Fruit fly (Drosophila melanogaster): Measurements from ENCODE around the gene CG31156.
A peak's percentile ranks its signal among the peaks of the same experiment; 100 is the strongest.

The CG31156 gene

DNA sequence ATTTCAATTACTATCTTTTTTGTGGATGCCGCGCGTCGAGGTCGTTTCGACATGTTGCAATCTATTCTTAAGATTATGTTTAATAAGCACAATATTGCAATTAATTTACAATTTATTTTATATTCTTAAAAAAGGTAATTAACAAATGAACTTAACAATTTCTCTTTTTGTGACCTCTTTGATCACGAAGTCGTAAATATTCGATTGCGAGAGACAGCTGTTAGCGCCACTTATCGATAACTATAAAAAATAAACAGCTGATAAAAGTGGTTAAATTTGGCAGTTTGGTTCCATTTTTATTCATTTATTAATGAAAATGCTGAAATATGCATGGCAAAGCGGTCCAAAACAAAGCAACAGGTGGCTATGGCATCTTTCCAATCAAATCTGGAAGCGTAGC lies at the start of gene CG31156, which contains the start of gene mRRF2:
Gene CG31156 (minus strand): TSS at position 209 of the 400 bp plus-strand sequence.
Gene mRRF2 (plus strand): TSS at position 239 of the 400 bp plus-strand sequence.
- TF ChIP-seq CG3995 (GFP tag; optimal IDR thresholded peaks at IDR 0.05) (peak; percentile 83), CG2129 (GFP tag; IDR thresholded peaks at IDR 0.05; ENCODE audit: partially characterized antibody) (no peak), nerfin-2 (GFP tag; IDR thresholded peaks at IDR 0.05; ENCODE audit: partially characterized antibody) (no peak), kay (GFP tag; optimal IDR thresholded peaks at IDR 0.05) (no peak), scrt (GFP tag; optimal IDR thresholded peaks at IDR 0.05) (no peak), ftz-f1 (GFP tag; optimal IDR thresholded peaks at IDR 0.05) (no peak), Myb (GFP tag; optimal IDR thresholded peaks at IDR 0.05) (peak; percentile 28), CG2889 (GFP tag; IDR thresholded peaks at IDR 0.05) (no peak), CG4617 (GFP tag; optimal IDR thresholded peaks at IDR 0.05; ENCODE audit: borderline replicate concordance) (no peak), crp (GFP tag; optimal IDR thresholded peaks at IDR 0.05) (peak; percentile 42 to 90), YL-1 (GFP tag; optimal IDR thresholded peaks at IDR 0.05) (peak; percentile 22), CG2202 (tag; optimal IDR thresholded peaks at IDR 0.05) (no peak), MESR4 (GFP tag; optimal IDR thresholded peaks at IDR 0.05) (peak; percentile 13), MTF-1 (GFP tag; optimal IDR thresholded peaks at IDR 0.05; ENCODE audit: borderline replicate concordance) (no peak), CG2116 (GFP tag; optimal IDR thresholded peaks at IDR 0.05) (peak; percentile 18), CG11560 (tag; IDR thresholded peaks at IDR 0.05) (peak; percentile 91; the same call in 1 of the 3 replicates), aop (GFP tag; IDR thresholded peaks at IDR 0.05) (no peak), dm (GFP tag; optimal IDR thresholded peaks at IDR 0.05) (no peak), CG30403 (GFP tag; optimal IDR thresholded peaks at IDR 0.05) (no peak), Oli (tag; optimal IDR thresholded peaks at IDR 0.05) (no peak), CG13424 (tag; optimal IDR thresholded peaks at IDR 0.05) (no peak), ash1 (GFP tag; optimal IDR thresholded peaks at IDR 0.05) (no peak), tll (GFP tag; optimal IDR thresholded peaks at IDR 0.05) (peak in 1 of 2 experiments; percentile 40), Dref (GFP tag; IDR thresholded peaks at IDR 0.05) (peak; percentile 56), Xbp1 (GFP tag; optimal IDR thresholded peaks at IDR 0.05) (no peak), CG17328 (GFP tag; IDR thresholded peaks at IDR 0.05) (no peak), CG16813 (GFP tag; IDR thresholded peaks at IDR 0.05; ENCODE audit: partially characterized antibody) (no peak), pzg (GFP tag; optimal IDR thresholded peaks at IDR 0.05) (peak; percentile 5), Jarid2 (GFP tag; optimal IDR thresholded peaks at IDR 0.05) (no peak), MBD-R2 (GFP tag; IDR thresholded peaks at IDR 0.05) (peak; percentile 45; the same call in 1 of the 2 replicates), CG9932 (GFP tag; IDR thresholded peaks at IDR 0.05) (no peak), BEAF-32 (GFP tag; optimal IDR thresholded peaks at IDR 0.05) (peak; percentile 20), Dp (GFP tag; optimal IDR thresholded peaks at IDR 0.05) (peak; percentile 52), Six4 (GFP tag; optimal IDR thresholded peaks at IDR 0.05) (no peak), gsb (GFP tag; IDR thresholded peaks at IDR 0.05) (no peak), abd-A (tag; optimal IDR thresholded peaks at IDR 0.05) (no peak), Scr (GFP tag; IDR thresholded peaks at IDR 0.05; ENCODE audit: partially characterized antibody) (peak; percentile 36; the same call in 1 of the 2 replicates), CG15479 (GFP tag; optimal IDR thresholded peaks at IDR 0.05) (no peak), ap (GFP tag; IDR thresholded peaks at IDR 0.05) (no peak), Ptx1 (GFP tag; IDR thresholded peaks at IDR 0.05) (no peak), sna (GFP tag; IDR thresholded peaks at IDR 0.05; ENCODE audit: partially characterized antibody) (0 out of 2 replicates have a peak, but pooled peaks have one; percentile 44), CG4328 (GFP tag; optimal IDR thresholded peaks at IDR 0.05) (no peak), H2.0 (GFP tag; IDR thresholded peaks at IDR 0.05) (no peak), kni (GFP tag; optimal IDR thresholded peaks at IDR 0.05) (no peak), ranshi (GFP tag; IDR thresholded peaks at IDR 0.05) (no peak), odd (GFP tag; optimal IDR thresholded peaks at IDR 0.05) (no peak), CG34224 (GFP tag; IDR thresholded peaks at IDR 0.05; ENCODE audit: partially characterized antibody) (peak; percentile 44; the same call in 2 of the 3 replicates), Sox102F (GFP tag; optimal IDR thresholded peaks at IDR 0.05) (no peak), CG9215 (GFP tag; IDR thresholded peaks at IDR 0.05) (no peak)
